Worm (Caenorhabditis elegans) whole organism, midembryonic: ENCODE measurements around the gene str-19.
"Not testable (repeated sequence)": the region's sequence is repeated elsewhere in the genome, so short reads cannot be mapped to it uniquely, and the experiment has no call there.

Experiments used
- T22C8.4 ChIP-seq: fragments of 200-800 bp; sonication (Bioruptor generic); IDR thresholded peaks from 2 replicates; pipeline ENCODE4 v1.3.6; 2022; ENCODE audit warnings: missing genetic modification characterization, missing compliant biosample characterization
- cog-1 ChIP-seq: sonication (generic microtip); optimal IDR thresholded peaks from 2 replicates; lab custom pipeline; 2016; ENCODE audit warnings: missing genetic modification characterization, missing compliant biosample characterization
- flt-1 ChIP-seq: fragments of 200-800 bp; sonication (Bioruptor generic); IDR thresholded peaks from 2 replicates; pipeline ENCODE4 v1.3.6; 2022; ENCODE audit warnings: missing genetic modification characterization, missing compliant biosample characterization
- med-1 ChIP-seq: sonication (generic microtip); optimal IDR thresholded peaks from 2 replicates; lab custom pipeline; 2017; ENCODE audit warnings: missing genetic modification characterization, mild to moderate bottlenecking, missing compliant biosample characterization, antibody characterized with exemption, missing genetic modification reagents; ENCODE audit not compliant: insufficient read depth
- ref-1 ChIP-seq: fragments of 200-800 bp; sonication (Bioruptor generic); conservative IDR thresholded peaks from 2 replicates; pipeline ENCODE4 v1.3.6; 2022; ENCODE audit warnings: missing genetic modification reagents, missing genetic modification characterization, missing compliant biosample characterization
- tab-1 ChIP-seq: fragments of 200-800 bp; sonication (Bioruptor generic); IDR thresholded peaks from 2 replicates; pipeline ENCODE4 v1.3.6; 2022; ENCODE audit warnings: missing genetic modification characterization, missing compliant biosample characterization

- not testable (repeated sequence) for TF ChIP-seq med-1 (GFP tag; lab: Kevin White, UChicago); T22C8.4 (GFP tag; lab: Robert Waterston, UW); flt-1 (GFP tag; lab: Robert Waterston, UW); cog-1 (tag; lab: Kevin White, UChicago); tab-1 (GFP tag; lab: Robert Waterston, UW); ref-1 (GFP tag; lab: Robert Waterston, UW)
Observed at ce11 chrV:15752941-15753340, 8.7 kb upstream of the str-19 start, which contains the start of gene str-5.
